Worm (Caenorhabditis elegans): ENCODE data around the gene swsn-7.

DNA sequence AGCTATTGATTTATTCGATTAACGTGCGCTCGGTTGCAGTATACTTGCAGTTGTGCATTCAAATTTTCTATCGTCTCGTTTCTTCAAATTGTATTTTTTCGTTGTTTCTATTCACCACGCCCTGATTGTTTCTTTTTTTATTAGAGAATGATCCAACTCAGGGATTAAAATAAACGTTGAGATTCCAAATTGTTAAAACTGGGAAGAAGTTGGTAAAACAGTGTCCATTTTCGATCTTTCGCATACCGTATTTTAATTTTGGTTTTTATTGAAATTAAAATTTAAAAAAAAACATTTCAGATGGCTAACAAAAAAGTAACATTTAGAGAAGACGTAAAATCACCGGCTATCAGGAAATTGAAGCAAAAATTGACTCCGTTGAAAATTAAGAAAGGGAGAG is 19.7 kb upstream of the swsn-7 start, which contains the start of gene apn-1:
- TF ChIP-seq nhr-28 (tag; optimal IDR thresholded peaks at IDR 0.05), result no peak
- TF ChIP-seq fos-1 (tag; optimal IDR thresholded peaks at IDR 0.05), result no peak
- no peak for TF ChIP-seq tbx-2 (tag; optimal IDR thresholded peaks at IDR 0.05)
- no peak for TF ChIP-seq ztf-11 (tag; optimal IDR thresholded peaks at IDR 0.05)
- TF ChIP-seq snpc-4 (tag; optimal IDR thresholded peaks at IDR 0.05), result no peak
- TF ChIP-seq ztf-4 (tag; optimal IDR thresholded peaks at IDR 0.05), result no peak
- TF ChIP-seq mdl-1 (tag; optimal IDR thresholded peaks at IDR 0.05), result no peak
- TF ChIP-seq skn-1 (tag; optimal IDR thresholded peaks at IDR 0.05), result no peak
- TF ChIP-seq elt-3 (tag; optimal IDR thresholded peaks at IDR 0.05), result no peak
- TF ChIP-seq sea-2 (GFP tag; optimal IDR thresholded peaks at IDR 0.05), result no peak
- TF ChIP-seq nhr-23 (tag; optimal IDR thresholded peaks at IDR 0.05), result no peak
